Worm (Caenorhabditis elegans): ENCODE measurements around the gene sdz-8.

DNA sequence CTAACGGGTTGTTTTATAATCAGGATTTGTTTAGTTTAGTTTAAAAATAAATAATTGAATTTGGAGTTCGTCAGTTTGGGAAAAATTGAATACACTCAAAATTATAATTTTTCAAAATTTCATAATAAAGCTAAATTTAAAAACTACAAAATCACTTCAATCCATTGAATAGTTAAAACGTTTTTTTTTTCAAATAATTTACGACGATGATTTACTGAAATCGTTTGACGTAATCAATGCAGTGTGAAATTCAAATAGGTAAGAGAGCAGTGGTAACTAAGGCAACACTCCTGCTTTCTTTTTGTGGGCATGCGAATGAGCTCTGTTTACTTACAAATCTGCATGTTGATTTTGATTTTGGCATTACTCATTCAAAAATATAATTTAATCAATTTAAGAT lies 29.2 kb upstream of the sdz-8 start, which contains the start of gene F38B7.10:
- TF ChIP-seq sem-2 (GFP tag; optimal IDR thresholded peaks at IDR 0.05) (no peak), ztf-11 (tag; optimal IDR thresholded peaks at IDR 0.05) (no peak), nhr-237 (tag; optimal IDR thresholded peaks at IDR 0.05) (no peak), ceh-39 (tag; optimal IDR thresholded peaks at IDR 0.05) (no peak), elt-1 (tag; optimal IDR thresholded peaks at IDR 0.05; ENCODE audit: borderline replicate concordance, insufficient read depth) (no peak), snpc-4 (tag; optimal IDR thresholded peaks at IDR 0.05) (no peak), mab-5 (tag; optimal IDR thresholded peaks at IDR 0.05) (no peak), lsy-2 (tag; optimal IDR thresholded peaks at IDR 0.05) (no peak), nhr-76 (tag; optimal IDR thresholded peaks at IDR 0.05) (no peak), blmp-1 (tag; optimal IDR thresholded peaks at IDR 0.05) (no peak), unc-62 (GFP tag; optimal IDR thresholded peaks at IDR 0.05) (no peak), lin-13 (tag; optimal IDR thresholded peaks at IDR 0.05) (no peak), elt-3 (tag; optimal IDR thresholded peaks at IDR 0.05) (no peak)
